Worm (Caenorhabditis elegans) whole organism, mixed stage, embryonic: ENCODE measurements around the gene vha-2.

Experiments
- bed-3 ChIP-seq: fragments of 200-800 bp; sonication (Bioruptor generic); optimal IDR thresholded peaks from 3 replicates; lab custom pipeline; 2018; ENCODE audit warnings: mild to moderate bottlenecking, missing genetic modification characterization, moderate library complexity, missing compliant biosample characterization
- ces-1 ChIP-seq: fragments of 150-350 bp; optimal IDR thresholded peaks from 2 replicates; lab custom pipeline; 2014; ENCODE audit warnings: missing biosample characterization, missing genetic modification reagents, missing genetic modification characterization
- elt-1 ChIP-seq: sonication (generic microtip); optimal IDR thresholded peaks from 2 replicates; lab custom pipeline; 2017; ENCODE audit warnings: missing genetic modification characterization, mild to moderate bottlenecking, missing compliant biosample characterization, antibody characterized with exemption, moderate library complexity, borderline replicate concordance; ENCODE audit not compliant: insufficient read depth
- elt-3 ChIP-seq: fragments of 150-350 bp; optimal IDR thresholded peaks from 2 replicates; lab custom pipeline; 2014; ENCODE audit warnings: missing biosample characterization, missing genetic modification characterization
- lin-32 ChIP-seq: fragments of 200-800 bp; sonication (Bioruptor generic); optimal IDR thresholded peaks from 2 replicates; lab custom pipeline; 2018; ENCODE audit warnings: mild to moderate bottlenecking, missing genetic modification characterization, missing compliant biosample characterization
- mab-5 ChIP-seq: fragments of 150-350 bp; optimal IDR thresholded peaks from 2 replicates; lab custom pipeline; 2014; ENCODE audit warnings: missing biosample characterization, missing genetic modification characterization
- nhr-12 ChIP-seq: fragments of 150-350 bp; optimal IDR thresholded peaks from 2 replicates; lab custom pipeline; 2014; ENCODE audit warnings: missing biosample characterization, missing genetic modification characterization
- nhr-28 ChIP-seq: fragments of 150-350 bp; optimal IDR thresholded peaks from 2 replicates; lab custom pipeline; 2014; ENCODE audit warnings: missing biosample characterization, missing genetic modification characterization
- pha-4 ChIP-seq: fragments of 150-350 bp; optimal IDR thresholded peaks from 2 replicates; lab custom pipeline; 2018; ENCODE audit warnings: missing biosample characterization, missing genetic modification reagents, missing genetic modification characterization
- sem-2 ChIP-seq: fragments of 200-800 bp; sonication (Bioruptor generic); optimal IDR thresholded peaks from 2 replicates; lab custom pipeline; 2018; ENCODE audit warnings: mild to moderate bottlenecking, missing genetic modification characterization, missing compliant biosample characterization
- sptf-1 ChIP-seq: sonication (generic microtip); optimal IDR thresholded peaks from 2 replicates; lab custom pipeline; 2017; ENCODE audit warnings: mild to moderate bottlenecking, missing genetic modification characterization, moderate library complexity, missing compliant biosample characterization
- tbx-8 ChIP-seq: fragments of 200-800 bp; sonication (Bioruptor generic); optimal IDR thresholded peaks from 2 replicates; lab custom pipeline; 2018; ENCODE audit warnings: mild to moderate bottlenecking, missing genetic modification characterization, moderate library complexity, missing compliant biosample characterization
- unc-39 ChIP-seq: fragments of 150-350 bp; optimal IDR thresholded peaks from 2 replicates; lab custom pipeline; 2014; ENCODE audit warnings: missing biosample characterization, missing genetic modification characterization
- ztf-11 ChIP-seq: fragments of 150-350 bp; optimal IDR thresholded peaks from 2 replicates; lab custom pipeline; 2014; ENCODE audit warnings: missing biosample characterization, missing genetic modification characterization

DNA sequence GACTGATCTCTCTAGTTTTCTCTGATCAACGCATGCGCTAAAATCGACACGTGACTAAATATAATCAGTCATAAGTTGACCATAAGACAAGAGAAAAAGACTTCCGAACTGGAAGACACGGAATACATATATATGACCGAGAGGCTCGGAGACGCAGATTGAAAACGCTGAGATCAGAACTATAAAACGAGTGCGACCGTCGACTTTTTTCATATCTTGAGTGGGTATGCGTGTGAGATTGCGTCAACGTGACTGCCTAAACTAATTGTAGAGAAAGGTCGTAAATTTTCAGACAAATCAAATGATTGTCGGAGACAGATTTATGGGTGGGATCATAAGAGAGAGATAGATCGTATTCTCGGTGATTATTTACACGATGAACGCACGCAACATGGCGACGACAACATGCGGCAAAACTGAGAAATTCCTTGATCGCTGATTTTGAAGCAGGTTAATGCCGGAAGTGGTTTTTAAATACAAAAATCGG, 25.6 kb downstream of the vha-2 start:
- TF ChIP-seq elt-3 (tag; lab: Kevin White, UChicago), result no peak
- TF ChIP-seq tbx-8 (GFP tag; lab: Kevin White, UChicago), result no peak
- TF ChIP-seq sem-2, result no peak
- no peak for TF ChIP-seq lin-32 (GFP tag; lab: Kevin White, UChicago)
- no peak for TF ChIP-seq pha-4 (tag; lab: Kevin White, UChicago)
- TF ChIP-seq nhr-28 (tag; lab: Kevin White, UChicago), result no peak
- TF ChIP-seq ces-1 (GFP tag; lab: Kevin White, UChicago), result no peak
- no peak for TF ChIP-seq sptf-1
- no peak for TF ChIP-seq bed-3
- no peak for TF ChIP-seq ztf-11 (tag; lab: Kevin White, UChicago)
- no peak for TF ChIP-seq unc-39
- TF ChIP-seq nhr-12 (tag; lab: Kevin White, UChicago), result no peak
- TF ChIP-seq mab-5, result no peak
- no peak for TF ChIP-seq elt-1 (tag; lab: Kevin White, UChicago)
